Fruit fly (Drosophila melanogaster) Kc167 (cell line): ENCODE measurements around the gene Spn28Db.

Experiments used
- Myc ChIP-seq: fragments of >200 bp; optimal IDR thresholded peaks from 2 replicates; lab custom pipeline; 2017; ENCODE audit warnings: missing external identifiers
- Sin3A ChIP-seq: fragments of >200 bp; optimal IDR thresholded peaks from 2 replicates; lab custom pipeline; 2018; ENCODE audit warnings: missing external identifiers
- h ChIP-seq: fragments of >200 bp; optimal IDR thresholded peaks from 3 replicates; lab custom pipeline; 2018; ENCODE audit warnings: missing external identifiers
- insv ChIP-seq: fragments of >200 bp; optimal IDR thresholded peaks from 3 replicates; lab custom pipeline; 2018; ENCODE audit warnings: missing external identifiers
- psq ChIP-seq: fragments of >200 bp; optimal IDR thresholded peaks from 2 replicates; lab custom pipeline; 2017; ENCODE audit warnings: missing external identifiers
- ttk ChIP-seq: sonication (Bioruptor generic); optimal IDR thresholded peaks from 2 replicates; lab custom pipeline; 2017; ENCODE audit warnings: missing external identifiers

Gene Spn28Db

DNA sequence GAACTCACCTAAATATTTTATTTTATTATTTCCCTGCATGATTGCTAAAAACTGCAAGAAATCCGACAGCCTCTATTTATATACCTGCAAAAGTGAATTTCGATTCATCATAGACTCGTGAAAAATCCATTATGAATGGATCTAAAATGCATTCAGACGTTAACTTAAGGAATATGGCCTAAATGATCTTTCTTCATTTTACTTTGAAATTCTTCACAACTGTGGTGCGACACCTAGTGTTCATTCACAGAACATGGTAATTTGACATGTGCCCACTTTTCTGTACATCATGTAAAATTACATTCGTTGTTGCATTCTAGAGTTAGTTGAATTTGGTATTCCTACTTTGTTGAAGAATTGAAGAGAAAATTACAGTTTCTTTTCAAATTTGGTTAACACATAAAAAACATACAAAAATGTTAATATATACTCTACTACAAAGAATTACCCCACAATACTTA lies at the start of gene Spn28Db:
TSS of gene Spn28Db (minus strand) at position 51 of the 461 bp plus-strand sequence.
- TF ChIP-seq ttk (lab: Kevin White, UChicago) (no peak), h (lab: Kevin White, UChicago) (no peak), Myc (lab: Kevin White, UChicago) (no peak), psq (no peak), insv (no peak), Sin3A (no peak)

DNA sequence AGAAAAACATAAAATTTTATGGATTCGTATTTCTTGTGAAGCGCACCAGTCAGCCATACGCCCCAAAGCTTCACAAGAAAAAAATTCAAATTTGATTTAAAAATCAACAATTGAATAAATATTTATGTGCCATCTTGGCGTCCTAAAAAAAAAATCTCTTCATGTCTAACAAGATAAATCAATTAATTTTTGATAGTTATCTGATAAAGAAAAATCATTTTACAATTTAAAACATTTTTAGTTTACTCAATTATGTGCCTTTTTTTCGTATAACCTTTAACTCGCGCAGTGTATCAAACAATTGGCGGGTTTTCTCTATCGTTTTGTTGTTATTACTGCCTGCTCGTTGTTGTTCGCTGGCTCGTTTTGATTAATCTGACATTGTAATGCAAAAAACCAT lies 48.0 kb upstream of the Spn28Db start:
- no peak for TF ChIP-seq insv
- TF ChIP-seq psq: no peak
- no peak for TF ChIP-seq h (lab: Kevin White, UChicago)

DNA sequence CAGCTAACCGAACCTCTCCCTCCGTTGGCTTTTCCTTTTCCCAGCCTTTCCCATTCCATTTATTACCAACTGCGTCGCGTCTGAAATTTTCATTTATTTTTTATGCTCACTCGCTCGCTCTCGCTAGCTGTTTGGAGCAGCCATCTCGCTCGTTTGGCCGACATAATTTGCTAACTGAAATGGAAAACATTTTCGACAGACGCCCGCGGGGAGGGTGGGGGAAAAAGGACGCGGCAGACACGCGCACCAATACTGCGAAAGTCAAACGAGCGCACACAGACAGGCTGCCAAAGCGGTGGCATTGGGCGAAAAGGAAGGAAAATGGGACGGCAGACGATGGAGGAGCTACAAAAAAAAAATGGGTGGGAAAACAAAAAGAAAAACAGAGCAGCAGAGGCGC lies 45.9 kb upstream of the Spn28Db start:
- no peak for TF ChIP-seq Myc (lab: Kevin White, UChicago)
- no peak for TF ChIP-seq psq
- TF ChIP-seq insv: no peak
- TF ChIP-seq ttk (lab: Kevin White, UChicago): no peak
- TF ChIP-seq h (lab: Kevin White, UChicago): no peak
- no peak for TF ChIP-seq Sin3A

DNA sequence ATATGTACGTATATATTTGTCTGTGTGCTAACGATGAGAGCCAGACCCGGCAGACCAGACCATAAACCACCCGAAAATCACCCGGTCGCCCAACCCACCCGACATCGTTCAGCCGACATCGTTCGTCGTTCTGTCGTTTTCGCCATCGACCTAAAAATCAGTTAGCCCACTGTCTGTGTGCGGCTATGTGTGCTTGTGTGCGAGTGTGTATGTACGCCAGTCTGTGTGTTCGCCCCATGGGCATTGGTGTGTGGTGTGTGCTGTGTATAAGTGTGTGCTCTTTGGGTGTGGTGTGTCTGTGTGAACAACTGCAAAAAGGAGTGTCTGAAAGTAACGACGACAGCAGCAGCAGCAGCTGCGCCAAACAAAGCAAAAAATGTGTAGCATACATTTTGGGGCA lies 42.7 kb upstream of the Spn28Db start:
- TF ChIP-seq insv (no peak), psq (no peak), Myc (lab: Kevin White, UChicago) (no peak), ttk (lab: Kevin White, UChicago) (no peak), Sin3A (no peak), h (lab: Kevin White, UChicago) (no peak)

- TF ChIP-seq ttk (lab: Kevin White, UChicago) (no peak), Myc (lab: Kevin White, UChicago) (no peak), psq (no peak)
Observed at dm6 chr2L:7932091-7932769, 41.7 kb upstream of the Spn28Db start.

DNA sequence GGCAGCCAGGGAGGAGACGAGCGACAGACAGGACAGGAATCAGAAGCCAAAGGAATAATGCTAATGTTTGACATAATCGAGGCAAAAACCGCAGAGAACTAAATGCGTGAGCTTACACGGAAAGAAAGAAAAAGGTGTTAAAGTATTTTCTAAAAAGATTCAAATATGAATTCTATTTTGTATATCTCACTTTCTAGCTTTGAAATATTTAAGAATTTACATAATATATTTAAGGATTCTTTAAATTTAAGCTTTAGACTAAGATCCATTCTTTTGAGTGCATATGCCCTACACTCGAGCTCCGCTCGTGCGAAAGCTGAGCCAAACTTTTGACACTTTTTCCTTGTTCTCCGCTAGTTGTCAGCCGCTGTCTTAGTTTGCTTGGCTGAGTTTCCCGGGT lies 40.7 kb upstream of the Spn28Db start:
- TF ChIP-seq psq (no peak), h (lab: Kevin White, UChicago) (no peak), ttk (lab: Kevin White, UChicago) (no peak), Sin3A (no peak), Myc (lab: Kevin White, UChicago) (no peak), insv (no peak)

- no peak for TF ChIP-seq Myc (lab: Kevin White, UChicago)
- TF ChIP-seq h (lab: Kevin White, UChicago): no peak
- no peak for TF ChIP-seq ttk (lab: Kevin White, UChicago)
- TF ChIP-seq insv: no peak
- TF ChIP-seq Sin3A: no peak
- no peak for TF ChIP-seq psq
Observed at dm6 chr2L:7930737-7931136, 40.2 kb upstream of the Spn28Db start.

dm6 chr2L:7926288-7927061 lies 36.0 kb upstream of the Spn28Db start:
- TF ChIP-seq insv (no peak), Sin3A (no peak), Myc (lab: Kevin White, UChicago) (no peak), h (lab: Kevin White, UChicago) (no peak), ttk (lab: Kevin White, UChicago) (no peak), psq (no peak)

dm6 chr2L:7925389-7925788 lies 34.9 kb upstream of the Spn28Db start:
- no peak for TF ChIP-seq Sin3A
- no peak for TF ChIP-seq h (lab: Kevin White, UChicago)
- TF ChIP-seq ttk (lab: Kevin White, UChicago): no peak
- TF ChIP-seq psq: no peak

- TF ChIP-seq psq (no peak), Myc (lab: Kevin White, UChicago) (no peak)
Observed at dm6 chr2L:7923636-7924301, 33.3 kb upstream of the Spn28Db start.

DNA sequence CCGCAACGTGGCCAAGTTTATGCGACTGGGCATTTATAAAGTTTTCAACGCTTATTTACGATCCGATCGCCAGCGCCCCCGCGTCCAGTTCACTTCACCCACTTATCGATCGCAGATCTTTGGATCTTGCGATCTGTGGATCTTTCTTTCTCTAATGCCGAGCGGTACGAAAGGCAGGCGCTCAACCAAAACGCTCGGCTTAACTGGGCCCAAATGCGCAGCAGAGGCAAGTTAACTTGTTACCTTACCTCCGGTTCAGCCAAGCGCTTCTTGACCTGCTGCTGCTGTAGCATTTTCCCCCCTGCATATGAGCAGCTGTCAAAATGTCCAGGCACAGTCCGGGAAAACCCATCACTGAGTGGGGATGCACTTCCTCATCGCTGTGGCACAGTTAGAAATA lies 31.6 kb upstream of the Spn28Db start:
- TF ChIP-seq ttk (lab: Kevin White, UChicago): no peak
- no peak for TF ChIP-seq Sin3A
- TF ChIP-seq psq: no peak
- TF ChIP-seq insv: no peak
- no peak for TF ChIP-seq Myc (lab: Kevin White, UChicago)
- TF ChIP-seq h (lab: Kevin White, UChicago): no peak

dm6 chr2L:7920590-7920989 lies 30.1 kb upstream of the Spn28Db start:
- TF ChIP-seq Sin3A: no peak
- TF ChIP-seq Myc (lab: Kevin White, UChicago): no peak
- no peak for TF ChIP-seq insv
- TF ChIP-seq psq: no peak
- TF ChIP-seq h (lab: Kevin White, UChicago): no peak
- TF ChIP-seq ttk (lab: Kevin White, UChicago): no peak

DNA sequence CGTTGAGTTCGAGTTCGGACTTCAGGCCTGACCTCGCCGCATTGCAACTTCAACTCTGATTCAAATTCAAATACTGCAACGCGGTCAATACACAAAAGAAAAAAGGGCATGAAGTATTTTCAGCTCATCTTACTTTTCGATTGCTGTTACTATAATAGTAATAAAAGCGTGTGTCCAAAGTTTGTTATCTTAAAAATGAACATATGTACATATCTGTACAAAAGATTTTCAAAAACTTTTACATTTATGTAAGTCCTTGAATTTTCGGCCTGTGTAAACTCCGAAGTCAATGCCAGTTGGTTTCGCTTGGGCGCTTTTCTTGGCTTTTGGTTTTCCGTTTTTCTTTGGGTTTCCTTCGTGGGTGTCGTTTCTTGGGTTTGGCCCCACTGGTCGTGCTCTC lies 28.3 kb upstream of the Spn28Db start:
- no peak for TF ChIP-seq Sin3A
- no peak for TF ChIP-seq psq
- TF ChIP-seq h (lab: Kevin White, UChicago): no peak
- no peak for TF ChIP-seq ttk (lab: Kevin White, UChicago)
- TF ChIP-seq insv: no peak
- no peak for TF ChIP-seq Myc (lab: Kevin White, UChicago)
